Fruit fly (Drosophila melanogaster): Measurements from ENCODE around the gene Aldh7A1.

Gene Aldh7A1

dm6 chr3L:19228857-19229398, 39.8 kb downstream of the Aldh7A1 start (continued):
- TF ChIP-seq gem (tag; optimal IDR thresholded peaks at IDR 0.05) (peak; percentile 51), Kr (GFP tag; optimal IDR thresholded peaks at IDR 0.05) (no peak), prd (optimal IDR thresholded peaks at IDR 0.05) (no peak), prd (GFP tag; IDR thresholded peaks at IDR 0.05) (no peak), cwo (GFP tag; optimal IDR thresholded peaks at IDR 0.05) (no peak), disco-r (GFP tag; optimal IDR thresholded peaks at IDR 0.05) (no peak), sd (tag; optimal IDR thresholded peaks at IDR 0.05) (no peak), CG6272 (GFP tag; IDR thresholded peaks at IDR 0.05) (no peak), CG13296 (GFP tag; optimal IDR thresholded peaks at IDR 0.05) (no peak), CG14860 (GFP tag; IDR thresholded peaks at IDR 0.05; ENCODE audit: partially characterized antibody) (no peak), C15 (GFP tag; IDR thresholded peaks at IDR 0.05) (no peak), CG13775 (GFP tag; optimal IDR thresholded peaks at IDR 0.05) (no peak), CG15269 (tag; optimal IDR thresholded peaks at IDR 0.05) (no peak), Blimp-1 (GFP tag; optimal IDR thresholded peaks at IDR 0.05) (peak; percentile 21), stwl (tag; optimal IDR thresholded peaks at IDR 0.05) (no peak), ro (GFP tag; IDR thresholded peaks at IDR 0.05) (no peak), Neu2 (GFP tag; optimal IDR thresholded peaks at IDR 0.05; ENCODE audit: borderline replicate concordance) (no peak), Bteb2 (GFP tag; optimal IDR thresholded peaks at IDR 0.05) (no peak), Mrtf (GFP tag; IDR thresholded peaks at IDR 0.05) (no peak), Opbp (GFP tag; IDR thresholded peaks at IDR 0.05; ENCODE audit: partially characterized antibody) (no peak), CG8359 (GFP tag; optimal IDR thresholded peaks at IDR 0.05; ENCODE audit: borderline replicate concordance) (peak; percentile 15), CG15479 (GFP tag; optimal IDR thresholded peaks at IDR 0.05) (no peak), crol (GFP tag; IDR thresholded peaks at IDR 0.05) (no peak), gt (GFP tag; IDR thresholded peaks at IDR 0.05) (no peak), gsb (GFP tag; IDR thresholded peaks at IDR 0.05) (no peak), gcm (GFP tag; optimal IDR thresholded peaks at IDR 0.05) (peak; percentile 8), CG11456 (GFP tag; IDR thresholded peaks at IDR 0.05) (no peak), CG7556 (GFP tag; optimal IDR thresholded peaks at IDR 0.05) (peak; percentile 12), CG18262 (tag; optimal IDR thresholded peaks at IDR 0.05) (peak; percentile 48), CG10979 (tag; optimal IDR thresholded peaks at IDR 0.05) (peak; percentile 26), h (optimal IDR thresholded peaks at IDR 0.05) (no peak), bigmax (GFP tag; optimal IDR thresholded peaks at IDR 0.05) (no peak), org-1 (GFP tag; optimal IDR thresholded peaks at IDR 0.05) (no peak), crp (GFP tag; optimal IDR thresholded peaks at IDR 0.05) (no peak), CG2712 (tag; optimal IDR thresholded peaks at IDR 0.05) (peak; percentile 40), Side (GFP tag; optimal IDR thresholded peaks at IDR 0.05) (no peak), CoRest (tag; optimal IDR thresholded peaks at IDR 0.05) (peak; percentile 5), btn (GFP tag; optimal IDR thresholded peaks at IDR 0.05) (no peak), CG12104 (GFP tag; optimal IDR thresholded peaks at IDR 0.05) (no peak), CG16863 (GFP tag; optimal IDR thresholded peaks at IDR 0.05) (no peak), CHES-1-like (GFP tag; optimal IDR thresholded peaks at IDR 0.05) (no peak), Hr39 (optimal IDR thresholded peaks at IDR 0.05) (no peak), CG7839 (tag; optimal IDR thresholded peaks at IDR 0.05) (peak; percentile 9), CG3281 (GFP tag; optimal IDR thresholded peaks at IDR 0.05) (no peak), CG17912 (GFP tag; optimal IDR thresholded peaks at IDR 0.05) (no peak), nau (GFP tag; optimal IDR thresholded peaks at IDR 0.05) (no peak), CG8765 (GFP tag; IDR thresholded peaks at IDR 0.05) (no peak), chinmo (GFP tag; IDR thresholded peaks at IDR 0.05; ENCODE audit: partially characterized antibody) (no peak), lab (GFP tag; optimal IDR thresholded peaks at IDR 0.05) (no peak), CG2678 (tag; optimal IDR thresholded peaks at IDR 0.05) (peak; percentile 22), esg (GFP tag; conservative IDR thresholded peaks at IDR 0.05) (no peak)

Measured in whole organism, embryonic.